Worm (Caenorhabditis elegans): ENCODE data around the gene tdpo-1.

- TF ChIP-seq hnd-1 (tag; optimal IDR thresholded peaks at IDR 0.05) (no peak), sea-1 (GFP tag; conservative IDR thresholded peaks at IDR 0.05) (no peak), ama-1 (optimal IDR thresholded peaks at IDR 0.05) (no peak), ets-7 (tag; optimal IDR thresholded peaks at IDR 0.05) (no peak), hmbx-1 (tag; optimal IDR thresholded peaks at IDR 0.05) (no peak), pes-1 (GFP tag; IDR thresholded peaks at IDR 0.05) (no peak), flt-1 (GFP tag; IDR thresholded peaks at IDR 0.05) (no peak)
Measured at ce11 chrIV:1964057-1964456, 4.4 kb downstream of the tdpo-1 start.
